Worm (Caenorhabditis elegans): ENCODE measurements around the gene F55C9.6.
"Not testable (repeated sequence)": the region's sequence is repeated elsewhere in the genome, so short reads cannot be mapped to it uniquely, and the experiment has no call there.

F55C9.6 gene

DNA sequence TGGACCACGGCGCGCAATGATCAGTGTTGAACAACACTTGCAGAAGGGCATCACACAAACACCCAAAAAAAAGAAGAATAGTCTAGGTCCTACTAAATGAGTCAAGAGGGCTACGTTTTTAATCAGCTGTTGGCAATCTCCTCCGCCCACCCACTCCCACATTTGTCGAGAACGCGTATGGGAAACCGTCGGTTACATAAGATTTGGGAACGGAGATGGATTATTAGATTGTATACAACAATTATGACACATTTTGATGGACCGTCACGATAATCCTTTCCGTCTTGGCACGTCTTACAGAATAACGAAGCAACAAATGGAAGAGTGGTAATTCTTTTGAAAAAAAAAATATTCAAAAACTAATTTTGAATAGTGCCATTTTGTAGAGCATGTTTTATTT is 10.7 kb downstream of the F55C9.6 start:
- TF ChIP-seq F37D6.2 (tag; optimal IDR thresholded peaks at IDR 0.05) (no peak), unc-62 (GFP tag; optimal IDR thresholded peaks at IDR 0.05 in 1 of 2) (peak in 1 of 2 experiments; percentile 21), unc-62 (tag; optimal IDR thresholded peaks at IDR 0.05) (no peak)

DNA sequence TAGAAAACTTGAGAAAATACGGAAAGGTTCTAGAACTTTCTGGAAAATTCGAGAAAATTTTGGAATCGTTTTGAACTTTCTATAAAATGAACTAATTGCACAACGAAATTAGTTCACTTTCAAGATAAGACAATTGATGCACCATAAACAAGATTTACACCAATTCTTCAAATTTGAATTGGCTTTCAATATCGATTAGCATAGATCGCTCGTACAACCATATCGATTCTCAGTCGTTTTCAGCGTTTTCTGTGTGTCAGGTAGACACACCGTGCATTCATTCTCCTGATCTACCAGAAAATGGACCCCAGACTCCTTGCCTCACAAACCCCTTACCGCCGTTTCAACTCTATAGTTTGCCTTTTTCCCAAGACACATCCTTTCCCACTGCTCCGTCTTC is 14.3 kb downstream of the F55C9.6 start, which contains the start of gene fbxb-117:
Gene fbxb-117, plus strand, starts transcription at position 301 of the 400 bp plus-strand sequence.
- TF ChIP-seq D1046.2 (GFP tag; IDR thresholded peaks at IDR 0.05) (no peak), aha-1 (tag) (peak; percentile 75)

ce11 chrV:19279888-19280287 is 16.7 kb downstream of the F55C9.6 start, which contains the start of gene F21D9.8:
TSS of gene F21D9.8 (minus strand) at chrV:19279988.
- TF ChIP-seq F49E8.2 (tag; optimal IDR thresholded peaks at IDR 0.05; ENCODE audit: borderline replicate concordance) (no peak), lin-1 (GFP tag; IDR thresholded peaks at IDR 0.05) (no peak)

DNA sequence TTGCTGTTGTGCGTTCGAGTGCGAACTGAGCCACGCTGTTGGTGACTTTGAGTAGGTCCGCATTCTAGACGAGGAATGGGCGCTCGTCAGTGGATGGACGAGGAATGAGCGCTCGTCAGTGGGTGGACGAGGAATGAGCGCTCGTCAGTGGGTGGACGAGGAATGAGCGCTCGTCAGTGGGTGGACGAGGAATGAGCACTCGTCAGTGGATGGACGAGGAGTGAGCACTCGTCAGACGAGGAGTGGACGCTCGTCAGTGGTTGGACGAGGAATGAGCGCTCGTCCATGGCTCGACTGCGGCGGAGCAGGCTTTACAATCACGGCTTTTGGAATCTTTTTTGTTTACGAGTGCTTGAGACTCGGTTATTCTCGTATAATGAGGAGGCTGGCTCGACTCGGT is 18.1 kb downstream of the F55C9.6 start:
- TF ChIP-seq nhr-42 (GFP tag; IDR thresholded peaks at IDR 0.05) = no peak
- TF ChIP-seq ztf-7 (tag; optimal IDR thresholded peaks at IDR 0.05) = no peak
- TF ChIP-seq T26A8.4 (GFP tag; IDR thresholded peaks at IDR 0.05) = no peak
- no peak for TF ChIP-seq unc-62 (GFP tag; optimal IDR thresholded peaks at IDR 0.05 in 1 of 2)
- no peak for TF ChIP-seq unc-62 (tag; optimal IDR thresholded peaks at IDR 0.05)
- no peak for TF ChIP-seq mxl-3 (GFP tag; optimal IDR thresholded peaks at IDR 0.05)
- TF ChIP-seq set-16 (GFP tag; IDR thresholded peaks at IDR 0.05) = peak; percentile 81

DNA sequence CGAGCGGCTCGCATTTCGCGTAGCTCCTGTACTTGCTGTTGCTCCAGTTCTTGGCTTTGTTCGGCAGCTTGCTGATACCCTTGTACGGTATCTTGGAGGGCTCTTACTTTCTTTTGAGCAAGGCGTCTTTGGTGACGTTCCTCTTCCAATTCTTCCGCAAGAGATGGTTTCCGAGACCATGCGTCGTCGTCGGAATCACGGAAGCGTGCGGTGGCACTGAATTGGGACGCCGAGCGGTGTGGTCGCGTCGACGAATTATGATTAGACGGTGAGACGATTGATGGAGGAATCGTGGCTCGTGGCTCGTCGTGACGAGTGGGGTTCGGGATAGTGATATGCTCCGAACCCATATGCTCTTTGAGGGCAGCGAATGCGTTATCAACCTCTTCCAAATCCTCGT is 20.3 kb downstream of the F55C9.6 start:
- TF ChIP-seq aha-1 (tag) (peak; percentile 65), attf-4 (tag; optimal IDR thresholded peaks at IDR 0.05) (no peak)

DNA sequence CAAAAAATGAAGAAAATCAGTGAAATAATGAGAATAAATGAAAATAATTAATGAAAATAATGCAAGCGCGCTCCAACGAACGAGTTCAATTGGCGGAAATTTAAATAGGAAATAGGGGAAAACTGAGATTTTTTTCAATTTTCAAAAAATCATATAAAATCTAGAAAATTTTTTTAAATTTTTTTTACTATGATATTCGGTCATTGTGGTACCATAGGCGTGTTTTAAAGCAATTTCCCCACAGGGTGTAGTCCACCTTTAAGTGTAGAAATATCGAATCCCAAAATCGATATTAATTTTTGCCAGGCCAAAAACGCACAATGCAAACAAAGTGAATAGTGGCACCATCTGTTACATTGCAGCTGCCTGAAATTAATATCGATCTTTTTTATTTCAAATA is 32.5 kb downstream of the F55C9.6 start, which contains the start of gene F21D9.1:
Gene F21D9.1, plus strand, starts transcription at position 301 of the 400 bp plus-strand sequence.
- not testable (repeated sequence) for TF ChIP-seq dmd-8 (GFP tag; IDR thresholded peaks at IDR 0.05); F44E2.7 (GFP tag; IDR thresholded peaks at IDR 0.05); nhr-10 (tag; optimal IDR thresholded peaks at IDR 0.05)

DNA sequence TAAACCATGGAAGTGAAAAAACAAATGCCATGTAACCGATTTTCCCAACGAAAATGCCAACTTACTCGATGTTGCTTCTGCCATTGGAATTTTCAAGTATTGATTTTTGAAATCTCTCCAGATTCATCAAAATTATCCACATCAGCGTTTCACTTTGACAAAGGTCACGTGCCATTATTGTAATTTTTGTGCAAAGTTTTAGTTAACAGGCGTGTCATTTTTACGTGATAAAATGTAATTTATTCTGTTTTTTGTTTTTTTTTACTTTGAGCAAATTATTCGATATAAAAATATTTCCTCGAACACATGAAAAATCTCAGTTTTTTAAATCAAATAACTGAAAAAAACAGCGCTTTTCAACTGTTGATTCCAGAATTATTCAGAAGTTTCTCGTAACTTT is 34.3 kb downstream of the F55C9.6 start, which contains the start of gene F21D9.2:
Gene F21D9.2, minus strand, starts transcription at position 101 of the 400 bp plus-strand sequence.
- TF ChIP-seq hmg-1.1 (GFP tag; IDR thresholded peaks at IDR 0.05) (no peak), sdz-12 (GFP tag; optimal IDR thresholded peaks at IDR 0.05) (no peak), zip-2 (tag; optimal IDR thresholded peaks at IDR 0.05) (no peak), D1046.2 (GFP tag; IDR thresholded peaks at IDR 0.05) (no peak), hlh-11 (tag; optimal IDR thresholded peaks at IDR 0.05) (no peak), zfp-3 (GFP tag; conservative IDR thresholded peaks at IDR 0.05) (no peak), attf-4 (tag; optimal IDR thresholded peaks at IDR 0.05) (no peak), nhr-48 (tag; optimal IDR thresholded peaks at IDR 0.05) (no peak), aly-2 (tag; optimal IDR thresholded peaks at IDR 0.05) (no peak), jun-1 (tag; optimal IDR thresholded peaks at IDR 0.05) (no peak), php-3 (GFP tag; IDR thresholded peaks at IDR 0.05) (no peak), F37D6.2 (tag; optimal IDR thresholded peaks at IDR 0.05) (no peak), nhr-10 (tag; optimal IDR thresholded peaks at IDR 0.05) (no peak), Y48G9A.11 (GFP tag; IDR thresholded peaks at IDR 0.05) (no peak), ctbp-1 (GFP tag; IDR thresholded peaks at IDR 0.05) (no peak), lin-13 (GFP tag; optimal IDR thresholded peaks at IDR 0.05) (no peak), nhr-41 (GFP tag; IDR thresholded peaks at IDR 0.05) (no peak), spr-3 (GFP tag; optimal IDR thresholded peaks at IDR 0.05) (no peak)

All from whole organism, L4 larva.